Fruit fly (Drosophila melanogaster) whole organism, embryonic: ENCODE data around the gene anox.

ENCODE experiments used
- ATbp ChIP-seq: fragments of 200-800 bp; sonication (Bioruptor generic); optimal IDR thresholded peaks from 2 replicates; lab custom pipeline; 2017; ENCODE audit warnings: missing biosample characterization, mild to moderate bottlenecking, missing genetic modification characterization, missing genetic modification reagents
- CG10654 ChIP-seq: fragments of 200-800 bp; sonication (Bioruptor generic); optimal IDR thresholded peaks from 2 replicates; lab custom pipeline; 2016; ENCODE audit warnings: missing biosample characterization, missing genetic modification characterization
- CG11504 ChIP-seq: fragments of 200-800 bp; sonication (Bioruptor generic); optimal IDR thresholded peaks from 3 replicates; lab custom pipeline; 2019; ENCODE audit warnings: missing biosample characterization, mild to moderate bottlenecking, missing genetic modification characterization, moderate library complexity
- CG11723 ChIP-seq: fragments of 200-800 bp; sonication (Bioruptor generic); optimal IDR thresholded peaks from 2 replicates; lab custom pipeline; 2017; ENCODE audit warnings: missing biosample characterization, mild to moderate bottlenecking, missing genetic modification characterization
- CG12299 ChIP-seq: fragments of 200-800 bp; sonication (Bioruptor generic); optimal IDR thresholded peaks from 2 replicates; lab custom pipeline; 2018; ENCODE audit warnings: missing biosample characterization, mild to moderate bottlenecking, missing genetic modification characterization
- CG15269 ChIP-seq: fragments of 200-800 bp; sonication (Bioruptor generic); optimal IDR thresholded peaks from 2 replicates; lab custom pipeline; 2018; ENCODE audit warnings: missing biosample characterization, mild to moderate bottlenecking, missing genetic modification characterization, moderate library complexity
- CG16863 ChIP-seq: fragments of 200-800 bp; sonication (Bioruptor generic); optimal IDR thresholded peaks from 3 replicates; lab custom pipeline; 2016; ENCODE audit warnings: missing biosample characterization, missing genetic modification characterization
- CG2116 ChIP-seq: fragments of 200-800 bp; sonication (Bioruptor generic); optimal IDR thresholded peaks from 3 replicates; lab custom pipeline; 2018; ENCODE audit warnings: missing biosample characterization, mild to moderate bottlenecking, missing genetic modification characterization
- CG2678 ChIP-seq: fragments of 200-800 bp; sonication (Bioruptor generic); optimal IDR thresholded peaks from 3 replicates; lab custom pipeline; 2019; ENCODE audit warnings: missing biosample characterization, mild to moderate bottlenecking, missing genetic modification characterization, moderate library complexity
- CG31224 ChIP-seq: fragments of 200-800 bp; sonication (Bioruptor generic); IDR thresholded peaks from 2 replicates; pipeline ENCODE4 v1.3.6; 2022; ENCODE audit warnings: missing biosample characterization, missing genetic modification characterization
- CG31365 ChIP-seq: fragments of 200-800 bp; sonication (Bioruptor generic); optimal IDR thresholded peaks from 2 replicates; lab custom pipeline; 2018; ENCODE audit warnings: missing biosample characterization, mild to moderate bottlenecking, missing genetic modification characterization
- CG33213 ChIP-seq: fragments of 200-800 bp; sonication (Bioruptor generic); optimal IDR thresholded peaks from 3 replicates; lab custom pipeline; 2016; ENCODE audit warnings: missing biosample characterization, missing genetic modification characterization
- CG33557 ChIP-seq: fragments of 200-800 bp; sonication (Bioruptor generic); optimal IDR thresholded peaks from 2 replicates; lab custom pipeline; 2019; ENCODE audit warnings: missing biosample characterization, mild to moderate bottlenecking, missing genetic modification characterization, moderate library complexity
- CG3726 ChIP-seq: fragments of 200-800 bp; sonication (Bioruptor generic); IDR thresholded peaks from 3 replicates; pipeline ENCODE4, ENCODE4 v1.3.6; 2022; ENCODE audit warnings: missing biosample characterization, missing genetic modification characterization
- CG4404 ChIP-seq: fragments of 200-800 bp; sonication (Bioruptor generic); IDR thresholded peaks from 2 replicates; pipeline ENCODE4 v1.3.6; 2022; ENCODE audit warnings: missing biosample characterization, missing genetic modification characterization
- CG4854 ChIP-seq: fragments of 200-800 bp; sonication (Bioruptor generic); optimal IDR thresholded peaks from 2 replicates; lab custom pipeline; 2016; ENCODE audit warnings: missing biosample characterization, missing genetic modification characterization, inconsistent platforms
- CG6254 ChIP-seq: fragments of 200-800 bp; sonication (Bioruptor generic); optimal IDR thresholded peaks from 3 replicates; lab custom pipeline; 2017; ENCODE audit warnings: mild to moderate bottlenecking, missing biosample characterization, missing genetic modification reagents, missing genetic modification characterization
- CG6854 ChIP-seq: fragments of 200-800 bp; sonication (Bioruptor generic); optimal IDR thresholded peaks from 3 replicates; lab custom pipeline; 2017; ENCODE audit warnings: missing biosample characterization, mild to moderate bottlenecking, missing genetic modification characterization
- CG7357 ChIP-seq: fragments of 200-800 bp; sonication (Bioruptor generic); IDR thresholded peaks from 3 replicates; pipeline ENCODE4 v1.3.6; 2022; ENCODE audit warnings: missing biosample characterization, missing genetic modification characterization
- CG8281 ChIP-seq: fragments of 200-800 bp; sonication (Bioruptor generic); optimal IDR thresholded peaks from 2 replicates; lab custom pipeline; 2018; ENCODE audit warnings: missing biosample characterization, mild to moderate bottlenecking, missing genetic modification characterization, moderate library complexity
- CG8765 ChIP-seq: fragments of 200-800 bp; sonication (Bioruptor generic); IDR thresholded peaks from 2 replicates; pipeline ENCODE4 v1.3.6; 2022; ENCODE audit warnings: missing biosample characterization, missing genetic modification characterization
- CG9727 ChIP-seq: fragments of 200-800 bp; sonication (Bioruptor generic); optimal IDR thresholded peaks from 3 replicates; lab custom pipeline; 2017; ENCODE audit warnings: missing biosample characterization, mild to moderate bottlenecking, missing genetic modification characterization
- CG9797 ChIP-seq: fragments of 200-800 bp; sonication (Bioruptor generic); optimal IDR thresholded peaks from 3 replicates; lab custom pipeline; 2018; ENCODE audit warnings: missing biosample characterization, mild to moderate bottlenecking, missing genetic modification characterization
- D19A ChIP-seq: fragments of 200-800 bp; optimal IDR thresholded peaks from 3 replicates; lab custom pipeline; 2019; ENCODE audit warnings: missing biosample characterization, mild to moderate bottlenecking, missing genetic modification characterization, moderate library complexity
- E2f1 ChIP-seq: fragments of 200-800 bp; sonication (Bioruptor generic); IDR thresholded peaks from 2 replicates; pipeline ENCODE4 v1.3.6; 2022; ENCODE audit warnings: missing biosample characterization, missing genetic modification characterization
- E2f2 ChIP-seq: fragments of 200-800 bp; sonication (Bioruptor generic); IDR thresholded peaks from 2 replicates; pipeline ENCODE4 v1.3.6; 2022; ENCODE audit warnings: missing biosample characterization, missing genetic modification characterization
- ERR ChIP-seq: fragments of 200-800 bp; sonication (Bioruptor generic); optimal IDR thresholded peaks from 2 replicates; lab custom pipeline; 2016; ENCODE audit warnings: missing biosample characterization, missing genetic modification characterization
- HLH4C ChIP-seq: fragments of 200-800 bp; sonication (Bioruptor generic); IDR thresholded peaks from 3 replicates; pipeline ENCODE4 v1.3.6; 2022; ENCODE audit warnings: missing biosample characterization, missing genetic modification characterization; ENCODE audit not compliant: partially characterized antibody
- Hand ChIP-seq: fragments of 200-800 bp; sonication (Bioruptor generic); optimal IDR thresholded peaks from 2 replicates; lab custom pipeline; 2017; ENCODE audit warnings: mild to moderate bottlenecking, missing biosample characterization, missing genetic modification reagents, missing genetic modification characterization
- HmgZ ChIP-seq: fragments of 200-800 bp; sonication (Bioruptor generic); optimal IDR thresholded peaks from 2 replicates; lab custom pipeline; 2018; ENCODE audit warnings: missing biosample characterization, mild to moderate bottlenecking, missing genetic modification characterization
- Hmx ChIP-seq: fragments of 200-800 bp; sonication (Bioruptor generic); optimal IDR thresholded peaks from 2 replicates; lab custom pipeline; 2016; ENCODE audit warnings: missing biosample characterization, missing genetic modification characterization
- Lpt ChIP-seq: fragments of >200 bp; optimal IDR thresholded peaks from 2 replicates; lab custom pipeline; 2018; ENCODE audit warnings: missing biosample characterization, missing genetic modification characterization
- MBD-R2 ChIP-seq: fragments of 200-800 bp; sonication (Bioruptor generic); IDR thresholded peaks from 2 replicates; pipeline ENCODE4 v1.3.6; 2022; ENCODE audit warnings: missing biosample characterization, missing genetic modification characterization
- Meics ChIP-seq: fragments of 200-800 bp; sonication (Bioruptor generic); optimal IDR thresholded peaks from 2 replicates; lab custom pipeline; 2017; ENCODE audit warnings: missing biosample characterization, mild to moderate bottlenecking, missing genetic modification characterization
- Ravus ChIP-seq: fragments of 200-800 bp; sonication (Bioruptor generic); IDR thresholded peaks from 2 replicates; pipeline ENCODE4 v1.3.6; 2022; ENCODE audit warnings: missing biosample characterization, missing genetic modification characterization
- Side ChIP-seq: fragments of 200-800 bp; sonication (Bioruptor generic); optimal IDR thresholded peaks from 2 replicates; lab custom pipeline; 2016; ENCODE audit warnings: missing biosample characterization, missing genetic modification characterization
- Sry-δ ChIP-seq: fragments of 200-800 bp; sonication (Bioruptor generic); optimal IDR thresholded peaks from 2 replicates; lab custom pipeline; 2016; ENCODE audit warnings: missing biosample characterization, missing genetic modification characterization
- bbx ChIP-seq: fragments of 200-800 bp; sonication (Bioruptor generic); IDR thresholded peaks from 2 replicates; pipeline ENCODE4 v1.3.6; 2022; ENCODE audit warnings: missing biosample characterization, missing genetic modification characterization; ENCODE audit not compliant: partially characterized antibody
- crol ChIP-seq: fragments of 200-800 bp; sonication (Bioruptor generic); IDR thresholded peaks from 2 replicates; pipeline ENCODE4 v1.3.6; 2022; ENCODE audit warnings: missing biosample characterization, missing genetic modification characterization
- cwo ChIP-seq: fragments of 200-800 bp; sonication (Bioruptor generic); optimal IDR thresholded peaks from 3 replicates; lab custom pipeline; 2017; ENCODE audit warnings: missing biosample characterization, missing genetic modification characterization, mild to moderate bottlenecking, moderate library complexity, missing genetic modification reagents
- dati ChIP-seq: fragments of 200-800 bp; sonication (Bioruptor generic); IDR thresholded peaks from 2 replicates; pipeline ENCODE4 v1.3.6; 2022; ENCODE audit warnings: missing biosample characterization, missing genetic modification characterization
- fd102C ChIP-seq: fragments of 200-800 bp; sonication (Bioruptor generic); optimal IDR thresholded peaks from 2 replicates; lab custom pipeline; 2018; ENCODE audit warnings: missing biosample characterization, mild to moderate bottlenecking, missing genetic modification characterization, moderate library complexity
- fd96Cb ChIP-seq: fragments of 200-800 bp; sonication (Bioruptor generic); optimal IDR thresholded peaks from 2 replicates; lab custom pipeline; 2018; ENCODE audit warnings: missing biosample characterization, mild to moderate bottlenecking, missing genetic modification characterization, moderate library complexity
- kay ChIP-seq: fragments of 200-800 bp; sonication (Bioruptor generic); optimal IDR thresholded peaks from 2 replicates; lab custom pipeline; 2016; ENCODE audit warnings: missing biosample characterization, missing genetic modification characterization
- kni ChIP-seq: fragments of 200-800 bp; sonication (Bioruptor generic); optimal IDR thresholded peaks from 3 replicates; lab custom pipeline; 2017; ENCODE audit warnings: mild to moderate bottlenecking, missing biosample characterization, missing genetic modification reagents, missing genetic modification characterization
- mld ChIP-seq: fragments of 200-800 bp; sonication (Bioruptor generic); IDR thresholded peaks from 3 replicates; pipeline ENCODE4 v1.3.6; 2022; ENCODE audit warnings: missing biosample characterization, missing genetic modification characterization; ENCODE audit not compliant: partially characterized antibody
- nom ChIP-seq: fragments of 200-800 bp; sonication (Bioruptor generic); optimal IDR thresholded peaks from 2 replicates; lab custom pipeline; 2017; ENCODE audit warnings: missing biosample characterization, missing genetic modification characterization, mild to moderate bottlenecking, moderate library complexity, missing genetic modification reagents
- pros ChIP-seq: fragments of 200-800 bp; sonication (Bioruptor generic); optimal IDR thresholded peaks from 3 replicates; lab custom pipeline; 2019; ENCODE audit warnings: missing biosample characterization, mild to moderate bottlenecking, missing genetic modification characterization, moderate library complexity
- seq ChIP-seq: fragments of 200-800 bp; sonication (Bioruptor generic); IDR thresholded peaks from 2 replicates; pipeline ENCODE4 v1.3.6; 2022; ENCODE audit warnings: missing biosample characterization, missing genetic modification characterization
- sqz ChIP-seq: fragments of 200-800 bp; sonication (Bioruptor generic); optimal IDR thresholded peaks from 3 replicates; lab custom pipeline; 2018; ENCODE audit warnings: missing biosample characterization, mild to moderate bottlenecking, missing genetic modification characterization
- tna ChIP-seq: fragments of 200-800 bp; sonication (Bioruptor generic); IDR thresholded peaks from 2 replicates; pipeline ENCODE4 v1.3.6; 2022; ENCODE audit warnings: missing biosample characterization, missing genetic modification characterization; ENCODE audit not compliant: partially characterized antibody

The anox gene

dm6 chrX:21315852-21316251, 3.2 kb downstream of the anox start, which contains the start of gene Rpt6 (continued):
- TF ChIP-seq seq (GFP tag; lab: Robert Waterston, UW) (no peak), HLH4C (GFP tag; lab: Robert Waterston, UW) (peak; percentile 80), CG2116 (GFP tag; lab: Kevin White, UChicago) (peak; percentile 63), CG4854 (GFP tag; lab: Kevin White, UChicago) (no peak), CG6254 (GFP tag; lab: Kevin White, UChicago) (no peak), CG9797 (GFP tag; lab: Kevin White, UChicago) (no peak), Hmx (GFP tag; lab: Kevin White, UChicago) (no peak), HmgZ (peak; percentile 17), E2f1 (GFP tag; lab: Robert Waterston, UW) (no peak), CG8765 (GFP tag; lab: Robert Waterston, UW) (no peak), E2f2 (GFP tag; lab: Robert Waterston, UW) (peak; percentile 69), CG7357 (GFP tag; lab: Robert Waterston, UW) (no peak), dati (no peak), CG3726 (GFP tag; lab: Robert Waterston, UW) (no peak), CG31224 (no peak), mld (GFP tag; lab: Robert Waterston, UW) (peak; percentile 26; the same call in 1 of the 3 replicates), CG4404 (GFP tag; lab: Robert Waterston, UW) (no peak), Sry-δ (GFP tag; lab: Kevin White, UChicago) (peak; percentile 94), Hand (GFP tag; lab: Kevin White, UChicago) (no peak), CG8281 (tag; lab: Kevin White, UChicago) (no peak), fd96Cb (no peak), CG15269 (tag; lab: Kevin White, UChicago) (no peak), D19A (tag; lab: Kevin White, UChicago) (peak; percentile 1), tna (peak; percentile 74), fd102C (GFP tag; lab: Kevin White, UChicago) (no peak), nom (GFP tag; lab: Kevin White, UChicago) (no peak), kni (no peak), CG33213 (peak; percentile 20), CG12299 (tag; lab: Kevin White, UChicago) (no peak), ERR (no peak), CG33557 (GFP tag; lab: Kevin White, UChicago) (no peak), kay (GFP tag; lab: Kevin White, UChicago) (peak; percentile 12), cwo (GFP tag; lab: Kevin White, UChicago) (no peak), Side (GFP tag; lab: Kevin White, UChicago) (no peak), CG11723 (GFP tag; lab: Kevin White, UChicago) (no peak), CG11504 (tag; lab: Kevin White, UChicago) (no peak), sqz (no peak), crol (no peak), CG10654 (GFP tag; lab: Kevin White, UChicago) (no peak), CG9727 (no peak), CG16863 (peak; percentile 9), Lpt (no peak), ATbp (GFP tag; lab: Kevin White, UChicago) (no peak), MBD-R2 (GFP tag; lab: Robert Waterston, UW) (peak; percentile 65), Ravus (GFP tag; lab: Robert Waterston, UW) (no peak), CG6854 (GFP tag; lab: Kevin White, UChicago) (no peak), pros (GFP tag; lab: Kevin White, UChicago) (no peak), CG2678 (tag; lab: Kevin White, UChicago) (no peak), CG31365 (tag; lab: Kevin White, UChicago) (no peak), bbx (GFP tag; lab: Robert Waterston, UW) (peak; percentile 77), Meics (no peak)
